Worm (Caenorhabditis elegans): ENCODE data around the gene B0035.18.
A peak's percentile ranks its signal among the peaks of the same experiment; 100 is the strongest.

Gene B0035.18

ce11 chrIV:11296787-11297186, 23.3 kb upstream of the B0035.18 start, which contains the start of gene mttu-1:
TSS of gene mttu-1 (minus strand) at chrIV:11296887.
- TF ChIP-seq lim-7 (GFP tag; IDR thresholded peaks at IDR 0.05) (no peak), T20F7.1 (GFP tag; optimal IDR thresholded peaks at IDR 0.05) (no peak), snpc-1.2 (GFP tag; IDR thresholded peaks at IDR 0.05) (no peak), nhr-111 (GFP tag; optimal IDR thresholded peaks at IDR 0.05) (no peak), zag-1 (tag; optimal IDR thresholded peaks at IDR 0.05) (no peak), R02D3.7 (tag; optimal IDR thresholded peaks at IDR 0.05) (no peak), tra-1 (GFP tag; IDR thresholded peaks at IDR 0.05) (no peak), hmg-1.1 (GFP tag; IDR thresholded peaks at IDR 0.05) (no peak), nhr-48 (tag; optimal IDR thresholded peaks at IDR 0.05) (no peak), Y75B8A.6 (GFP tag; IDR thresholded peaks at IDR 0.05) (no peak), nhr-6 (tag; optimal IDR thresholded peaks at IDR 0.05) (no peak), zip-11 (GFP tag; IDR thresholded peaks at IDR 0.05) (no peak), ama-1 (optimal IDR thresholded peaks at IDR 0.05) (no peak), lin-39 (tag; optimal IDR thresholded peaks at IDR 0.05) (no peak)

ce11 chrIV:11298154-11299086, 21.7 kb upstream of the B0035.18 start, which contains the start of the genes B0035.15 and dnj-1:
TSS of gene B0035.15 (minus strand) at chrIV:11298252.
TSS of gene dnj-1 (plus strand) at chrIV:11299036.
- no peak for TF ChIP-seq ztf-11 (tag; optimal IDR thresholded peaks at IDR 0.05)
- TF ChIP-seq mep-1 (tag; optimal IDR thresholded peaks at IDR 0.05), result peak; percentile 56
- TF ChIP-seq lsy-2 (tag; optimal IDR thresholded peaks at IDR 0.05), result peak in 1 of 2 experiments; percentile 53
- TF ChIP-seq hlh-30 (tag; optimal IDR thresholded peaks at IDR 0.05; ENCODE audit: insufficient read depth), result peak; percentile 35
- TF ChIP-seq lin-38 (GFP tag; IDR thresholded peaks at IDR 0.05), result peak; percentile 69
- no peak for TF ChIP-seq ceh-28 (tag; optimal IDR thresholded peaks at IDR 0.05)
- no peak for TF ChIP-seq ceh-44 (GFP tag; IDR thresholded peaks at IDR 0.05)
- TF ChIP-seq nhr-77 (tag; optimal IDR thresholded peaks at IDR 0.05), result peak; percentile 1
- no peak for TF ChIP-seq lin-39 (tag; optimal IDR thresholded peaks at IDR 0.05)
- TF ChIP-seq lim-7 (GFP tag; IDR thresholded peaks at IDR 0.05), result no peak
- TF ChIP-seq nhr-28 (tag; optimal IDR thresholded peaks at IDR 0.05), result peak; percentile 62
- TF ChIP-seq fos-1 (tag; optimal IDR thresholded peaks at IDR 0.05), result no peak
- peak; percentile 66 for TF ChIP-seq mes-2 (tag; optimal IDR thresholded peaks at IDR 0.05; ENCODE audit: poor library complexity, severe bottlenecking)
- no peak for TF ChIP-seq aha-1 (tag)
- no peak for TF ChIP-seq ceh-32 (tag; optimal IDR thresholded peaks at IDR 0.05; ENCODE audit: poor library complexity)
- no peak for TF ChIP-seq ctbp-1 (GFP tag; IDR thresholded peaks at IDR 0.05)
- no peak for TF ChIP-seq mdt-29 (GFP tag; IDR thresholded peaks at IDR 0.05)
- peak; percentile 23 for TF ChIP-seq hlh-11 (tag; optimal IDR thresholded peaks at IDR 0.05)
- TF ChIP-seq pqm-1 (tag; optimal IDR thresholded peaks at IDR 0.05), result no peak
- TF ChIP-seq dve-1 (tag; optimal IDR thresholded peaks at IDR 0.05; ENCODE audit: insufficient read depth), result peak; percentile 46
- TF ChIP-seq nhr-48 (tag; optimal IDR thresholded peaks at IDR 0.05), result no peak
- TF ChIP-seq hmg-1.1 (GFP tag; IDR thresholded peaks at IDR 0.05), result 0 out of 2 replicates have a peak, but pooled peaks have one; percentile 44
- no peak for TF ChIP-seq nhr-237 (tag; optimal IDR thresholded peaks at IDR 0.05)
- peak; percentile 50 for TF ChIP-seq dpl-1 (GFP tag; optimal IDR thresholded peaks at IDR 0.05)
- no peak for TF ChIP-seq nhr-10 (tag; optimal IDR thresholded peaks at IDR 0.05)

- no peak for TF ChIP-seq madf-9 (GFP tag; conservative IDR thresholded peaks at IDR 0.05)
Observed at ce11 chrIV:11304970-11305369, 15.1 kb upstream of the B0035.18 start.
